Worm (Caenorhabditis elegans): ENCODE results near the gene dif-1.

DNA sequence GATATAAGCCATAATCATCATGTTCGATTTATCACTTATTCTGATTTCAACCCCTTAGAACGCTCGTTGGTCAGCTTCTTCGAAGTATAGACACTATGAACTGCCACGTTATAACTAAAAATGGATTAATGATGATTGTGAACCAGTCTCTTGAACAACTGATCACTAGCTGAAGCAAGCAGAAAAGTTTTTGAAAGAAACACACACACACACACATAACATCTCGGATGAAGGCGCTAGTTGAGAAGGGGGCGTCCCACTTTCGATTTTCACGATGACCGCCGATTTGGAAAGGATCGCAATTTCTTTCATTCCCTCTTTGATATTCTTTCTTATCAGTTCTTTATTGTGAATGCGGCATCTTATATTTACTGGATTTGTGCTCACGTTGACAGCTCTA is 15.8 kb upstream of the dif-1 start, which contains the start of gene clec-180:
- TF ChIP-seq unc-3 (GFP tag; conservative IDR thresholded peaks at IDR 0.05) (no peak), unc-3 (tag; optimal IDR thresholded peaks at IDR 0.05) (no peak), hlh-30 (tag; optimal IDR thresholded peaks at IDR 0.05; ENCODE audit: insufficient read depth) (no peak), pqm-1 (tag; optimal IDR thresholded peaks at IDR 0.05) (no peak), nhr-11 (tag; optimal IDR thresholded peaks at IDR 0.05) (no peak), ttx-3 (tag; optimal IDR thresholded peaks at IDR 0.05) (no peak), hlh-13 (GFP tag; optimal IDR thresholded peaks at IDR 0.05) (no peak), fkh-10 (GFP tag; optimal IDR thresholded peaks at IDR 0.05) (no peak), ahr-1 (tag; optimal IDR thresholded peaks at IDR 0.05) (no peak)
